Fruit fly (Drosophila melanogaster): ENCODE data around the gene dsb.

Gene dsb

dm6 chr3L:1856467-1857350 lies 53.3 kb downstream of the dsb start, which contains the start of gene CG12024 (continued):
- TF ChIP-seq CG2712 (tag; optimal IDR thresholded peaks at IDR 0.05), result peak; percentile 73
- TF ChIP-seq CG11695 (GFP tag; IDR thresholded peaks at IDR 0.05), result 0 out of 3 replicates have a peak, but pooled peaks have one; percentile 18
- peak; percentile 76 for TF ChIP-seq bab2 (GFP tag; optimal IDR thresholded peaks at IDR 0.05)
- peak; percentile 60 for TF ChIP-seq CG10654 (GFP tag; optimal IDR thresholded peaks at IDR 0.05)
- peak; percentile 23; the same call in 1 of the 2 replicates for TF ChIP-seq ttk (GFP tag; IDR thresholded peaks at IDR 0.05)
- TF ChIP-seq run (tag; optimal IDR thresholded peaks at IDR 0.05), result no peak
- no peak for TF ChIP-seq odd (GFP tag; optimal IDR thresholded peaks at IDR 0.05)
- peak; percentile 42; the same call in 1 of the 2 replicates for TF ChIP-seq unc-4 (GFP tag; IDR thresholded peaks at IDR 0.05; ENCODE audit: partially characterized antibody)
- TF ChIP-seq dan (GFP tag; IDR thresholded peaks at IDR 0.05), result no peak
- TF ChIP-seq tna (GFP tag; IDR thresholded peaks at IDR 0.05; ENCODE audit: partially characterized antibody), result peak; percentile 23; the same call in 1 of the 2 replicates
- TF ChIP-seq PHDP (tag; optimal IDR thresholded peaks at IDR 0.05), result peak; percentile 73
- TF ChIP-seq CG2120 (GFP tag; optimal IDR thresholded peaks at IDR 0.05), result peak; percentile 92
- peak; percentile 39 for TF ChIP-seq CG3065 (GFP tag; optimal IDR thresholded peaks at IDR 0.05)
- TF ChIP-seq CG11723 (GFP tag; optimal IDR thresholded peaks at IDR 0.05), result no peak
- TF ChIP-seq HmgD (GFP tag; optimal IDR thresholded peaks at IDR 0.05), result peak; percentile 31
- no peak for TF ChIP-seq pb (GFP tag; optimal IDR thresholded peaks at IDR 0.05)
- peak; percentile 65 for TF ChIP-seq CG18599 (GFP tag; optimal IDR thresholded peaks at IDR 0.05)
- TF ChIP-seq scrt (GFP tag; optimal IDR thresholded peaks at IDR 0.05), result no peak
- peak; percentile 52; the same call in 1 of the 3 replicates for TF ChIP-seq CG11093 (GFP tag; IDR thresholded peaks at IDR 0.05)
- TF ChIP-seq salm (tag; optimal IDR thresholded peaks at IDR 0.05), result peak; percentile 3
- peak; percentile 58 for TF ChIP-seq dmrt11E (tag; optimal IDR thresholded peaks at IDR 0.05)
- peak; percentile 54 for TF ChIP-seq CG13123 (GFP tag; optimal IDR thresholded peaks at IDR 0.05)
- TF ChIP-seq chn (GFP tag; optimal IDR thresholded peaks at IDR 0.05), result peak; percentile 70
- no peak for TF ChIP-seq z (GFP tag; IDR thresholded peaks at IDR 0.05)
- TF ChIP-seq CG6272 (GFP tag; IDR thresholded peaks at IDR 0.05), result peak; percentile 69
- peak; percentile 71 for TF ChIP-seq CG10147 (GFP tag; optimal IDR thresholded peaks at IDR 0.05)
- TF ChIP-seq nom (GFP tag; optimal IDR thresholded peaks at IDR 0.05), result no peak
- TF ChIP-seq hth (optimal IDR thresholded peaks at IDR 0.05), result no peak
- TF ChIP-seq tx (GFP tag; optimal IDR thresholded peaks at IDR 0.05), result peak; percentile 77
- no peak for TF ChIP-seq Nf-YA (GFP tag; IDR thresholded peaks at IDR 0.05)
- TF ChIP-seq CG12299 (tag; optimal IDR thresholded peaks at IDR 0.05), result peak; percentile 12
- TF ChIP-seq CG6813 (GFP tag; optimal IDR thresholded peaks at IDR 0.05), result no peak
- peak; percentile 30 for TF ChIP-seq nau (GFP tag; optimal IDR thresholded peaks at IDR 0.05)
- TF ChIP-seq Pdp1 (GFP tag; optimal IDR thresholded peaks at IDR 0.05), result peak; percentile 71 to 79
- peak; percentile 85 for TF ChIP-seq CG30403 (GFP tag; optimal IDR thresholded peaks at IDR 0.05)
- TF ChIP-seq CG4404 (GFP tag; IDR thresholded peaks at IDR 0.05), result peak; percentile 60
- TF ChIP-seq da (GFP tag; optimal IDR thresholded peaks at IDR 0.05), result no peak
- TF ChIP-seq Doc2 (GFP tag; IDR thresholded peaks at IDR 0.05), result no peak
- peak; percentile 54 for TF ChIP-seq E2f1 (GFP tag; IDR thresholded peaks at IDR 0.05)
- TF ChIP-seq Bgb (GFP tag; IDR thresholded peaks at IDR 0.05; ENCODE audit: partially characterized antibody), result no peak
- no peak for TF ChIP-seq br (optimal IDR thresholded peaks at IDR 0.05)
- TF ChIP-seq bigmax (GFP tag; optimal IDR thresholded peaks at IDR 0.05), result no peak
- TF ChIP-seq NfI (GFP tag; optimal IDR thresholded peaks at IDR 0.05), result peak; percentile 85
- no peak for TF ChIP-seq peb (GFP tag; IDR thresholded peaks at IDR 0.05)
- peak; percentile 34 for TF ChIP-seq Spps (tag; optimal IDR thresholded peaks at IDR 0.05)
- TF ChIP-seq CG32772 (GFP tag; IDR thresholded peaks at IDR 0.05), result peak; percentile 41; the same call in 1 of the 2 replicates
- TF ChIP-seq cwo (GFP tag; optimal IDR thresholded peaks at IDR 0.05), result peak; percentile 96
- no peak for TF ChIP-seq CG14667 (GFP tag; IDR thresholded peaks at IDR 0.05)
- TF ChIP-seq Mad (GFP tag; optimal IDR thresholded peaks at IDR 0.05), result peak; percentile 76

Measured in whole organism, embryonic.